Worm (Caenorhabditis elegans): ENCODE measurements around the gene srj-10.

DNA sequence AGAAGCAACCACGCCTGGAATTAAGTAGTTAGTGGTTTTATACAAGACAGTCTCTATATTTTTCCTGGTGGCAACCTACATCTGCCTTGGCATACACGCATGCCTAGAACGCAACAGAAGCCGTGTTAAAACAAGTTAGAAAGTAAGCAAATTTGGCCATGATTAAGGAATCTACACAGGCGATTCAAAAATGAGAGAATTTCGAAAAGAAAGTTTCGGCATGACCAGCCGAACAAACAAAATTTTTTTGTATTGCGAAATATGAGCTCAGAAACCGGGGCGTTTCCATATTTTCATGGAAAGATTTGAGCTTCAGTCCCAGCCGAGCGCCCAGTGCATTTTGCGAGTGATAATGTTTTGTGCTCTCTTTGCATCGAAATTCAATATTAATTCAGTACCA lies 13.6 kb downstream of the srj-10 start, which contains the start of gene F14H3.15:
- TF ChIP-seq W03F9.2 (tag; optimal IDR thresholded peaks at IDR 0.05) (no peak), dao-5 (tag; optimal IDR thresholded peaks at IDR 0.05) (no peak), him-1 (tag; optimal IDR thresholded peaks at IDR 0.05) (no peak)

Measured in whole organism, L4/young adult.